Fruit fly (Drosophila melanogaster): ENCODE data around the gene Deaf1.
A peak's percentile ranks its signal among the peaks of the same experiment; 100 is the strongest.

The Deaf1 gene

DNA sequence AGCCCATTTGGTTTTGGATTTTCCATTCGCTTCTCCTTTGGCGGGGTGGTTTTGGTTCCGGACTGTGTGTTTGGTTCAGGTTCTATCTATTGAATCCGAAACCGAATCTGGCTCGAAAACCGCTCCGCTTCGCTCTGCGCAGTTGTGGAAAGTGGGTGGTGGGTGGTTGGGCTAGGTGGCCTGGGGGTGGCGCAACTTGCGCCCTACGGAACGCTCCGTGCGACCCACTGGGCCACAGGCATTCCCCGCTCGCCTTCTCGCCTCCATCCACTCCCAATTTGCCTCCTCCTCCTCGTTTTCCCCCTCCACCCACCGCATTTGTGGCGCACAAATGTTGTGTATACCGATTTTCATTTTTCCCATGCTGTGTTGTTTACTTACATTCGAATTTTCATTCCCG is 727 bp downstream of the Deaf1 start:
- TF ChIP-seq Vsx2 (GFP tag; optimal IDR thresholded peaks at IDR 0.05; ENCODE audit: partially characterized antibody) (no peak), Abd-B (GFP tag; optimal IDR thresholded peaks at IDR 0.05) (no peak), Hnf4 (GFP tag; optimal IDR thresholded peaks at IDR 0.05) (no peak), psq (GFP tag; optimal IDR thresholded peaks at IDR 0.05) (no peak), pan (optimal IDR thresholded peaks at IDR 0.05) (no peak), Dfd (GFP tag; optimal IDR thresholded peaks at IDR 0.05) (no peak), sv (GFP tag; optimal IDR thresholded peaks at IDR 0.05) (no peak), CrebA (GFP tag; optimal IDR thresholded peaks at IDR 0.05; ENCODE audit: borderline replicate concordance) (no peak), CG32264 (GFP tag; optimal IDR thresholded peaks at IDR 0.05) (no peak), h (GFP tag; optimal IDR thresholded peaks at IDR 0.05) (no peak), rgr (GFP tag; optimal IDR thresholded peaks at IDR 0.05) (no peak), dmrt93B (GFP tag; optimal IDR thresholded peaks at IDR 0.05) (no peak), GATAd (GFP tag; optimal IDR thresholded peaks at IDR 0.05) (no peak), usp (GFP tag; optimal IDR thresholded peaks at IDR 0.05) (no peak), CG9705 (GFP tag; optimal IDR thresholded peaks at IDR 0.05) (no peak)

- TF ChIP-seq h (GFP tag; optimal IDR thresholded peaks at IDR 0.05), result peak; percentile 12
- TF ChIP-seq dl (GFP tag; optimal IDR thresholded peaks at IDR 0.05; ENCODE audit: insufficient read depth in 1 of 2, partially characterized antibody in 2 of 2), result peak in 1 of 2 experiments; percentile 48
- no peak for TF ChIP-seq Rel (GFP tag; optimal IDR thresholded peaks at IDR 0.05)
- TF ChIP-seq Rel (tag; optimal IDR thresholded peaks at IDR 0.05), result peak; percentile 17
- no peak for TF ChIP-seq Mio (GFP tag; optimal IDR thresholded peaks at IDR 0.05)
- no peak for TF ChIP-seq pan (optimal IDR thresholded peaks at IDR 0.05)
- TF ChIP-seq Dif (GFP tag; optimal IDR thresholded peaks at IDR 0.05; ENCODE audit: partially characterized antibody), result peak; percentile 67
- peak; percentile 26 for TF ChIP-seq OdsH (GFP tag; optimal IDR thresholded peaks at IDR 0.05)
- TF ChIP-seq psq (GFP tag; optimal IDR thresholded peaks at IDR 0.05), result peak; percentile 88
Measured at dm6 chr3L:19833227-19833626, 15.3 kb downstream of the Deaf1 start.

dm6 chr3L:19834143-19834794 is 16.3 kb downstream of the Deaf1 start, which contains the start of the genes trc and CG32221:
Gene trc (minus strand): TSS chr3L:19834304.
Gene CG32221 (plus strand): TSS chr3L:19834670.
- TF ChIP-seq Hr78 (GFP tag; optimal IDR thresholded peaks at IDR 0.05) (no peak), Rel (GFP tag; optimal IDR thresholded peaks at IDR 0.05) (no peak), Rel (tag; optimal IDR thresholded peaks at IDR 0.05) (peak; percentile 9), sage (GFP tag; optimal IDR thresholded peaks at IDR 0.05) (no peak), dmrt93B (GFP tag; optimal IDR thresholded peaks at IDR 0.05) (no peak), CG9705 (GFP tag; optimal IDR thresholded peaks at IDR 0.05) (peak; percentile 66), rgr (GFP tag; optimal IDR thresholded peaks at IDR 0.05) (no peak), Myc (optimal IDR thresholded peaks at IDR 0.05) (peak; percentile 95), OdsH (GFP tag; optimal IDR thresholded peaks at IDR 0.05) (peak; percentile 9), HLH106 (tag; optimal IDR thresholded peaks at IDR 0.05) (no peak), psq (GFP tag; optimal IDR thresholded peaks at IDR 0.05) (peak; percentile 6), Sp1 (GFP tag; optimal IDR thresholded peaks at IDR 0.05) (peak; percentile 70), Hr83 (GFP tag; optimal IDR thresholded peaks at IDR 0.05; ENCODE audit: poor library complexity, severe bottlenecking) (peak; percentile 74)

dm6 chr3L:19836375-19836937 is 18.5 kb downstream of the Deaf1 start, which contains the start of gene kto:
Gene kto (plus strand): TSS chr3L:19836614.
- TF ChIP-seq ey (GFP tag; optimal IDR thresholded peaks at IDR 0.05) (no peak), Dif (GFP tag; optimal IDR thresholded peaks at IDR 0.05; ENCODE audit: partially characterized antibody) (no peak)

DNA sequence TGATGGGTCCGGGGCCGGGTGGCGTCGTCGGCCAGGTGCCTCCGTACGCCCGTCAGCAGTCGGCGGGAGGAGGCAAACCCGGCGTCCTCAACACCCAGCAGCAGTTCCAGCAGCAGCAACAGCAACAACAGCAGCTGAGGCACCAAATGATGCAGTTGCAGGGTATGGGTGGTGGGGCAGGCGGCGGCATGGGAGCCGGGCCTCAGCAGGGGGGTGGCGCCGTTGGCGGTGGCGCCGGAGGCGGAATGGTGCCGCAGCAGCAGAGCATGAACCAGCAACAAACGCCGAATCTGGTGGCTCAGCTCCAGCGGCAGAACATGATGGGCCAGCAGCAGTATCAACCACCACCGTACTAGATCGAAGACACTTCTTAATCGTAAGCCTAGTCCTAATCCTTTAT is 26.5 kb downstream of the Deaf1 start:
- TF ChIP-seq Abd-B (GFP tag; optimal IDR thresholded peaks at IDR 0.05) (no peak), Dfd (GFP tag; optimal IDR thresholded peaks at IDR 0.05) (peak; percentile 96), Hr83 (GFP tag; optimal IDR thresholded peaks at IDR 0.05; ENCODE audit: poor library complexity, severe bottlenecking) (no peak)
